Worm (Caenorhabditis elegans) whole organism, L4 larva: Measurements from ENCODE around the gene ral-1.

Experiments
- D1046.2 ChIP-seq: fragments of 200-800 bp; sonication (Bioruptor generic); IDR thresholded peaks from 2 replicates; pipeline ENCODE4 v1.3.6; 2022; ENCODE audit warnings: missing genetic modification characterization, missing compliant biosample characterization
- F44E2.7 ChIP-seq: fragments of 200-800 bp; sonication (Bioruptor generic); IDR thresholded peaks from 2 replicates; pipeline ENCODE4 v2.1.2; 2022; ENCODE audit warnings: missing genetic modification characterization, missing compliant biosample characterization
- T26A8.4 ChIP-seq: fragments of 200-800 bp; sonication (Bioruptor generic); IDR thresholded peaks from 2 replicates; pipeline ENCODE4 v1.3.6; 2022; ENCODE audit warnings: missing genetic modification characterization, missing compliant biosample characterization
- Y105C5A.15 ChIP-seq: fragments of 200-800 bp; sonication (Bioruptor generic); IDR thresholded peaks from 2 replicates; pipeline ENCODE4 v1.3.6; 2022; ENCODE audit warnings: missing genetic modification characterization, missing compliant biosample characterization
- Y48G9A.11 ChIP-seq: fragments of 200-800 bp; sonication (Bioruptor generic); IDR thresholded peaks from 2 replicates; pipeline ENCODE4 v1.3.6; 2022; ENCODE audit warnings: missing genetic modification reagents, missing genetic modification characterization, missing compliant biosample characterization
- Y5F2A.4 ChIP-seq: fragments of 200-800 bp; sonication (Bioruptor generic); optimal IDR thresholded peaks from 2 replicates; lab custom pipeline; 2018; ENCODE audit warnings: mild to moderate bottlenecking, missing genetic modification characterization, missing compliant biosample characterization
- aha-1 ChIP-seq: fragments of 150-350 bp; peaks from one replicate; lab custom pipeline; 2014; ENCODE audit warnings: missing biosample characterization, missing genetic modification characterization
- aly-2 ChIP-seq: sonication (generic microtip); optimal IDR thresholded peaks from 2 replicates; lab custom pipeline; 2018; ENCODE audit warnings: missing biosample characterization, missing genetic modification characterization
- attf-4 ChIP-seq: sonication (generic microtip); optimal IDR thresholded peaks from 3 replicates; lab custom pipeline; 2017; ENCODE audit warnings: missing biosample characterization, missing genetic modification characterization
- ceh-20 ChIP-seq: fragments of 200-800 bp; sonication (Bioruptor generic); IDR thresholded peaks from 2 replicates; pipeline ENCODE4 v1.3.6; 2022; ENCODE audit warnings: missing genetic modification reagents, missing genetic modification characterization, missing compliant biosample characterization
- ceh-28 ChIP-seq: fragments of 150-350 bp; optimal IDR thresholded peaks from 2 replicates; lab custom pipeline; 2014; ENCODE audit warnings: missing biosample characterization, missing genetic modification reagents, missing genetic modification characterization
- ceh-32 ChIP-seq: sonication (generic microtip); optimal IDR thresholded peaks from 2 replicates; lab custom pipeline; 2016; ENCODE audit warnings: mild to moderate bottlenecking, missing genetic modification characterization, missing compliant biosample characterization; ENCODE audit not compliant: poor library complexity
- daf-16 ChIP-seq, 3 experiments: sonication (generic microtip); optimal IDR thresholded peaks; 2 replicates each; lab custom pipeline; 2016 to 2017; ENCODE audit warnings: missing genetic modification characterization in 3 of 3, missing genetic modification reagents in 3 of 3, mild to moderate bottlenecking in 2 of 3, missing compliant biosample characterization in 2 of 3, missing biosample characterization in 1 of 3, moderate library complexity in 1 of 3
- daf-8 ChIP-seq: fragments of 200-800 bp; sonication (Bioruptor generic); IDR thresholded peaks from 2 replicates; pipeline ENCODE4 v1.3.6; 2022; ENCODE audit warnings: missing genetic modification characterization, missing compliant biosample characterization
- dmd-6 ChIP-seq: fragments of 200-800 bp; sonication (Bioruptor generic); IDR thresholded peaks from 2 replicates; pipeline ENCODE4 v1.3.6; 2022; ENCODE audit warnings: missing genetic modification reagents, missing genetic modification characterization, missing compliant biosample characterization
- dmd-8 ChIP-seq: fragments of 200-800 bp; sonication (Bioruptor generic); IDR thresholded peaks from 2 replicates; pipeline ENCODE4 v1.3.6; 2022; ENCODE audit warnings: missing genetic modification characterization, missing compliant biosample characterization
- dve-1 ChIP-seq: sonication (generic microtip); optimal IDR thresholded peaks from 2 replicates; lab custom pipeline; 2017; ENCODE audit warnings: antibody characterized with exemption, mild to moderate bottlenecking, missing genetic modification characterization, missing compliant biosample characterization; ENCODE audit not compliant: insufficient read depth
- fos-1 ChIP-seq: fragments of 150-350 bp; optimal IDR thresholded peaks from 2 replicates; lab custom pipeline; 2014; ENCODE audit warnings: missing biosample characterization, missing genetic modification characterization
- hlh-11 ChIP-seq: fragments of 200-800 bp; sonication (Bioruptor generic); optimal IDR thresholded peaks from 2 replicates; lab custom pipeline; 2018; ENCODE audit warnings: mild to moderate bottlenecking, missing genetic modification characterization, missing compliant biosample characterization
- hmg-1.1 ChIP-seq: fragments of 200-800 bp; sonication (Bioruptor generic); IDR thresholded peaks from 2 replicates; pipeline ENCODE4 v1.3.6; 2022; ENCODE audit warnings: missing genetic modification reagents, missing genetic modification characterization, missing compliant biosample characterization
- lim-7 ChIP-seq: fragments of 200-800 bp; sonication (Bioruptor generic); IDR thresholded peaks from 2 replicates; pipeline ENCODE4 v1.3.6; 2022; ENCODE audit warnings: missing genetic modification characterization, missing compliant biosample characterization
- lin-1 ChIP-seq: fragments of 200-800 bp; sonication (Bioruptor generic); IDR thresholded peaks from 2 replicates; pipeline ENCODE4 v1.3.6; 2022; ENCODE audit warnings: missing genetic modification reagents, missing genetic modification characterization, missing compliant biosample characterization
- madf-5 ChIP-seq, 2 experiments: fragments of 200-800 bp; sonication (Bioruptor generic); IDR thresholded peaks; 2 replicates each; pipeline ENCODE4 v1.3.6; 2022; ENCODE audit warnings: missing compliant biosample characterization in 2 of 2, missing genetic modification characterization in 2 of 2
- mdl-1 ChIP-seq, 2 experiments: fragments of 150-350 bp in 1 of 2; sonication (generic microtip) in 1 of 2; optimal IDR thresholded peaks; 2 replicates each; lab custom pipeline; 2014 to 2017; ENCODE audit warnings: missing biosample characterization in 2 of 2, missing genetic modification characterization in 2 of 2
- mes-2 ChIP-seq: sonication (generic microtip); optimal IDR thresholded peaks from 2 replicates; lab custom pipeline; 2016; ENCODE audit warnings: missing genotype, mild to moderate bottlenecking, missing genetic modification characterization, missing compliant biosample characterization; ENCODE audit not compliant: poor library complexity, severe bottlenecking
- mxl-3 ChIP-seq: fragments of 200-800 bp; sonication (Bioruptor generic); optimal IDR thresholded peaks from 2 replicates; lab custom pipeline; 2018; ENCODE audit warnings: mild to moderate bottlenecking, missing genetic modification characterization, missing compliant biosample characterization
- nhr-102 ChIP-seq: sonication (generic microtip); optimal IDR thresholded peaks from 2 replicates; lab custom pipeline; 2016; ENCODE audit warnings: mild to moderate bottlenecking, missing genetic modification characterization, moderate library complexity, missing compliant biosample characterization
- nhr-25 ChIP-seq: sonication (generic microtip); optimal IDR thresholded peaks from 2 replicates; lab custom pipeline; 2017; ENCODE audit warnings: missing genetic modification characterization, mild to moderate bottlenecking, missing compliant biosample characterization, antibody characterized with exemption, moderate library complexity, borderline replicate concordance; ENCODE audit not compliant: insufficient read depth
- nhr-28 ChIP-seq: fragments of 150-350 bp; optimal IDR thresholded peaks from 2 replicates; lab custom pipeline; 2014; ENCODE audit warnings: missing biosample characterization, missing genetic modification characterization
- nhr-41 ChIP-seq: fragments of 200-800 bp; sonication (Bioruptor generic); IDR thresholded peaks from 2 replicates; pipeline ENCODE4 v1.3.6; 2022; ENCODE audit warnings: missing genetic modification reagents, missing genetic modification characterization, missing compliant biosample characterization
- nhr-42 ChIP-seq: fragments of 200-800 bp; sonication (Bioruptor generic); IDR thresholded peaks from 2 replicates; pipeline ENCODE4 v1.3.6; 2022; ENCODE audit warnings: missing genetic modification characterization, missing compliant biosample characterization
- nhr-48 ChIP-seq: sonication (generic microtip); optimal IDR thresholded peaks from 2 replicates; lab custom pipeline; 2016; ENCODE audit warnings: mild to moderate bottlenecking, missing genetic modification characterization, missing compliant biosample characterization
- nhr-6 ChIP-seq: fragments of 150-350 bp; optimal IDR thresholded peaks from 2 replicates; lab custom pipeline; 2014; ENCODE audit warnings: missing biosample characterization, missing genetic modification characterization
- pqm-1 ChIP-seq: sonication (generic microtip); optimal IDR thresholded peaks from 2 replicates; lab custom pipeline; 2017; ENCODE audit warnings: missing biosample characterization, missing genetic modification characterization
- rbr-2 ChIP-seq: sonication (generic microtip); optimal IDR thresholded peaks from 2 replicates; lab custom pipeline; 2016; ENCODE audit warnings: missing genotype, missing genetic modification characterization, missing compliant biosample characterization
- sdz-12 ChIP-seq: fragments of 200-800 bp; sonication (Bioruptor generic); optimal IDR thresholded peaks from 2 replicates; lab custom pipeline; 2018; ENCODE audit warnings: mild to moderate bottlenecking, missing genetic modification characterization, missing compliant biosample characterization
- spr-1 ChIP-seq: sonication (generic microtip); optimal IDR thresholded peaks from 2 replicates; lab custom pipeline; 2016; ENCODE audit warnings: mild to moderate bottlenecking, missing genetic modification characterization, missing compliant biosample characterization
- spr-3 ChIP-seq: fragments of 200-800 bp; sonication (Bioruptor generic); optimal IDR thresholded peaks from 2 replicates; lab custom pipeline; 2018; ENCODE audit warnings: mild to moderate bottlenecking, missing genetic modification characterization, missing compliant biosample characterization
- vab-7 ChIP-seq: fragments of 200-800 bp; sonication (Bioruptor generic); IDR thresholded peaks from 2 replicates; pipeline ENCODE4 v1.3.6; 2022; ENCODE audit warnings: missing genetic modification reagents, missing genetic modification characterization, missing compliant biosample characterization
- zfp-2 ChIP-seq: sonication (generic microtip); optimal IDR thresholded peaks from 2 replicates; lab custom pipeline; 2016; ENCODE audit warnings: mild to moderate bottlenecking, missing genetic modification characterization, missing compliant biosample characterization
- ztf-11 ChIP-seq: fragments of 150-350 bp; optimal IDR thresholded peaks from 2 replicates; lab custom pipeline; 2014; ENCODE audit warnings: missing biosample characterization, missing genetic modification characterization

Gene ral-1

ce11 chrIII:3339317-3340016, 28.4 kb downstream of the ral-1 start:
- TF ChIP-seq hlh-11 (tag; lab: Kevin White, UChicago) (peak; percentile 51), nhr-42 (GFP tag; lab: Robert Waterston, UW) (no peak), Y48G9A.11 (GFP tag; lab: Robert Waterston, UW) (no peak), sdz-12 (GFP tag; lab: Kevin White, UChicago) (no peak), dmd-8 (GFP tag; lab: Robert Waterston, UW) (no peak), lin-1 (no peak), F44E2.7 (GFP tag; lab: Robert Waterston, UW) (no peak), spr-1 (tag; lab: Kevin White, UChicago) (no peak), ceh-28 (tag; lab: Kevin White, UChicago) (no peak), dve-1 (tag; lab: Kevin White, UChicago) (peak; percentile 17), mes-2 (peak; percentile 28), nhr-41 (no peak), D1046.2 (GFP tag; lab: Robert Waterston, UW) (no peak), zfp-2 (tag; lab: Kevin White, UChicago) (no peak), aly-2 (no peak), vab-7 (GFP tag; lab: Robert Waterston, UW) (no peak), nhr-28 (tag; lab: Kevin White, UChicago) (peak; percentile 65), fos-1 (tag; lab: Kevin White, UChicago) (no peak), lim-7 (no peak), ztf-11 (tag; lab: Kevin White, UChicago) (no peak), attf-4 (tag; lab: Kevin White, UChicago) (no peak), nhr-48 (tag; lab: Kevin White, UChicago) (peak; percentile 15), aha-1 (tag; lab: Kevin White, UChicago) (peak; percentile 68), ceh-20 (no peak), daf-16 (GFP tag; optimal IDR thresholded peaks at IDR 0.05; lab: Kevin White, UChicago) (no peak), daf-16 (tag; optimal IDR thresholded peaks at IDR 0.05; lab: Kevin White, UChicago) (peak; percentile 20), T26A8.4 (no peak), mdl-1 (tag; optimal IDR thresholded peaks at IDR 0.05; lab: Kevin White, UChicago) (peak in 1 of 2 experiments; percentile 25), Y105C5A.15 (no peak), ceh-32 (tag; lab: Kevin White, UChicago) (no peak), madf-5 (GFP tag; IDR thresholded peaks at IDR 0.05; lab: Robert Waterston, UW) (0 out of 4 replicates have a peak, but pooled peaks of 1 of the 2 experiments have one; percentile 54), pqm-1 (tag; lab: Kevin White, UChicago) (peak; percentile 18), nhr-25 (no peak), dmd-6 (GFP tag; lab: Robert Waterston, UW) (peak; percentile 30; the same call in 1 of the 2 replicates), Y5F2A.4 (GFP tag; lab: Kevin White, UChicago) (no peak), hmg-1.1 (no peak), nhr-102 (tag; lab: Kevin White, UChicago) (no peak), daf-8 (GFP tag; lab: Robert Waterston, UW) (no peak), mxl-3 (GFP tag; lab: Kevin White, UChicago) (peak; percentile 55), nhr-6 (tag; lab: Kevin White, UChicago) (peak; percentile 2), spr-3 (no peak), rbr-2 (tag; lab: Kevin White, UChicago) (no peak)
